Fruit fly (Drosophila melanogaster): ENCODE results near the gene pasi1.

The pasi1 gene

DNA sequence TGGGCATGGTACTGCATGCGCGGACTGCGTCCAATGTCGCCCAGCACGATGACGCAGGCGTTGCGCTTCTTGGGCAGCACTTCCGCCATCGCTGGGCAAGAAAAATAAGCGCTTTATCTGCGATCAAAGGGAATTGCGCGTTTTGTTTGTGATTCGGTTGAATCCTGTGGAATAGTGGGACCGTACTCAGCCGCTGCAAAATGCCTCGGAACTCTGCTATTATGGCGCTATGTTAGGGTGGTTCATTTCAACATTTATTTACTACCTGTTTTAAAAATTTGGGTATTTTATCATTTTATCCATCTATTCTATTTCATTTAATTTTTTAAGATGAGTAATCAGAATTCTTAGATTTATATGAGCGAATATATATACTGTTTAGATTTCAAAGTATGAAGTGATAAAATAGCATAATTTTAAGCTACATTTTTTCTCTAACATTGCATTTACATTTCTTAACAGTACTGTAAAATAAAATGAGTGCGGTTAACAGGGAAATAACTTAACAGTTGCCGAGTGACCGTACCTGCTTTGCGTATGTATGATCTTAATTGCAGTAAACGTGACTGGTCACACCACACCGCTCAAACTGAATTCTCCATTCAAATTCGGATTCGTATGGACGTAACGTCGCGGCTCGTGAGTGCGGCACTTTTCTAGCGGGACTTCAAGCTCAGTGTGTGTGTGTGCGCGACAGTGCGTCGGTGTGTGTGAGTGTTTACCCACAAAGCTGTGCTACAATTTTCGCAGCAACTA is 16.3 kb downstream of the pasi1 start, which contains the start of the genes Alg1 and tinc (continued):
- TF ChIP-seq CG7745 (tag; optimal IDR thresholded peaks at IDR 0.05) (no peak), CG6854 (GFP tag; optimal IDR thresholded peaks at IDR 0.05) (peak; percentile 41), hkb (optimal IDR thresholded peaks at IDR 0.05) (no peak), hkb (GFP tag; IDR thresholded peaks at IDR 0.05) (peak; percentile 52), CG6683 (GFP tag; optimal IDR thresholded peaks at IDR 0.05) (peak; percentile 46), CG8281 (tag; optimal IDR thresholded peaks at IDR 0.05) (no peak), CTCF (GFP tag; optimal IDR thresholded peaks at IDR 0.05) (peak; percentile 41), CG2875 (GFP tag; optimal IDR thresholded peaks at IDR 0.05) (no peak), CG7271 (tag; optimal IDR thresholded peaks at IDR 0.05) (no peak), Vsx1 (GFP tag; optimal IDR thresholded peaks at IDR 0.05) (no peak), Dek (tag; optimal IDR thresholded peaks at IDR 0.05) (peak; percentile 56), crol (GFP tag; IDR thresholded peaks at IDR 0.05) (no peak), z (GFP tag; IDR thresholded peaks at IDR 0.05) (peak; percentile 35; the same call in 1 of the 3 replicates), CG4404 (GFP tag; IDR thresholded peaks at IDR 0.05) (no peak), Awh (GFP tag; IDR thresholded peaks at IDR 0.05) (peak; percentile 25; the same call in 1 of the 2 replicates), CG4617 (GFP tag; optimal IDR thresholded peaks at IDR 0.05; ENCODE audit: borderline replicate concordance) (peak; percentile 47), HLH54F (GFP tag; optimal IDR thresholded peaks at IDR 0.05) (peak; percentile 42), CG14014 (GFP tag; IDR thresholded peaks at IDR 0.05) (0 out of 2 replicates have a peak, but pooled peaks have one; percentile 40), gro (GFP tag; optimal IDR thresholded peaks at IDR 0.05) (no peak), pzg (GFP tag; optimal IDR thresholded peaks at IDR 0.05) (peak; percentile 90), CG15696 (tag; optimal IDR thresholded peaks at IDR 0.05) (peak; percentile 73), CG16815 (GFP tag; optimal IDR thresholded peaks at IDR 0.05) (no peak), klu (GFP tag; IDR thresholded peaks at IDR 0.05) (no peak), CG18011 (GFP tag; optimal IDR thresholded peaks at IDR 0.05) (peak; percentile 49), Dp (GFP tag; optimal IDR thresholded peaks at IDR 0.05) (peak; percentile 74), yki (optimal IDR thresholded peaks at IDR 0.05) (no peak), corto (GFP tag; optimal IDR thresholded peaks at IDR 0.05) (no peak), psq (GFP tag; optimal IDR thresholded peaks at IDR 0.05) (peak; percentile 17), Atf3 (GFP tag; optimal IDR thresholded peaks at IDR 0.05) (no peak), CG3847 (GFP tag; IDR thresholded peaks at IDR 0.05) (peak; percentile 69), CG7928 (GFP tag; optimal IDR thresholded peaks at IDR 0.05) (no peak), trem (tag; optimal IDR thresholded peaks at IDR 0.05) (peak; percentile 64), CG12155 (GFP tag; optimal IDR thresholded peaks at IDR 0.05) (peak; percentile 59), Drgx (GFP tag; IDR thresholded peaks at IDR 0.05) (peak; percentile 51; the same call in 1 of the 2 replicates), CG9727 (GFP tag; optimal IDR thresholded peaks at IDR 0.05) (peak; percentile 65), CG17385 (GFP tag; optimal IDR thresholded peaks at IDR 0.05) (peak; percentile 63), CG6765 (GFP tag; optimal IDR thresholded peaks at IDR 0.05) (peak; percentile 64), ara (GFP tag; IDR thresholded peaks at IDR 0.05) (no peak), Rfx (GFP tag; IDR thresholded peaks at IDR 0.05) (peak; percentile 58), CG8089 (GFP tag; optimal IDR thresholded peaks at IDR 0.05) (no peak), Stat92E (GFP tag; optimal IDR thresholded peaks at IDR 0.05) (peak in 1 of 3 experiments; percentile 71), CG7963 (GFP tag; IDR thresholded peaks at IDR 0.05; ENCODE audit: partially characterized antibody) (no peak), Fer1 (GFP tag; optimal IDR thresholded peaks at IDR 0.05) (peak; percentile 65), tx (GFP tag; optimal IDR thresholded peaks at IDR 0.05) (peak; percentile 6), CG9932 (GFP tag; IDR thresholded peaks at IDR 0.05) (peak; percentile 76), CG8765 (GFP tag; IDR thresholded peaks at IDR 0.05) (no peak), ac (GFP tag; optimal IDR thresholded peaks at IDR 0.05) (no peak), CG5953 (GFP tag; IDR thresholded peaks at IDR 0.05) (no peak), sens-2 (GFP tag; IDR thresholded peaks at IDR 0.05) (no peak), crc (GFP tag; optimal IDR thresholded peaks at IDR 0.05) (no peak), ase (GFP tag; IDR thresholded peaks at IDR 0.05) (no peak)

All from whole organism, embryonic.